Worm (Caenorhabditis elegans): ENCODE data around the gene asp-13.

ce11 chrV:8682719-8683118 lies 39.7 kb upstream of the asp-13 start, which contains the start of gene cln-3.3:
- TF ChIP-seq elt-1 (tag; optimal IDR thresholded peaks at IDR 0.05) (no peak), egl-27 (tag; optimal IDR thresholded peaks at IDR 0.05) (no peak), jun-1 (tag; optimal IDR thresholded peaks at IDR 0.05) (no peak), ceh-9 (tag; optimal IDR thresholded peaks at IDR 0.05) (no peak), elt-3 (tag; optimal IDR thresholded peaks at IDR 0.05) (no peak), tbx-2 (tag; optimal IDR thresholded peaks at IDR 0.05) (no peak), ceh-28 (tag; optimal IDR thresholded peaks at IDR 0.05) (no peak), ztf-11 (tag; optimal IDR thresholded peaks at IDR 0.05) (no peak), pha-4 (tag; optimal IDR thresholded peaks at IDR 0.05) (no peak), nfya-1 (tag; optimal IDR thresholded peaks at IDR 0.05; ENCODE audit: insufficient read depth) (no peak), fkh-2 (tag; optimal IDR thresholded peaks at IDR 0.05) (no peak), nhr-12 (tag; optimal IDR thresholded peaks at IDR 0.05) (no peak)
